Fruit fly (Drosophila melanogaster): ENCODE data around the gene smg.

smg gene

DNA sequence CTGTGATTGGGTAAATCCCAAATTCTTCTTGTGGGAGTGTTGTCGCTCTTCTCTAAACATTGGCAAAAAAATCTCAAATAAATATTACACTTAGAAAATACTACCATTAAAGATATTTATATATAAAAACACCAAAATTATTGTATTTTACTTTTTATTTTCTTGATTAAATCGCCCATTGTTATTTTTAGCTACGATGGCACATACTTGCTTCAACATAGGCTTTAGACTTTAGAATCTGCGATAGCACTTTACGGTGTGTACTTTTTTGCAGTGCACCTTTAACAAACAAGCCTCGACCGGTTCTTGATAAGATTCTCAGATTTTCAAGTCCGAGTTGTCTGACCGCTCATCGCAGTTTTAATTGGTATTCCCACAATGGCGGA lies 43.1 kb downstream of the smg start, which contains the start of gene GNBP3:
Gene GNBP3, plus strand, starts transcription at position 374 of the 386 bp plus-strand sequence.
- TF ChIP-seq dl (GFP tag; optimal IDR thresholded peaks at IDR 0.05; ENCODE audit: insufficient read depth in 1 of 2, partially characterized antibody in 2 of 2) (no peak), Hr78 (GFP tag; optimal IDR thresholded peaks at IDR 0.05) (no peak), usp (GFP tag; optimal IDR thresholded peaks at IDR 0.05) (no peak), Jra (GFP tag; optimal IDR thresholded peaks at IDR 0.05) (no peak), sv (GFP tag; optimal IDR thresholded peaks at IDR 0.05) (no peak), Sp1 (GFP tag; optimal IDR thresholded peaks at IDR 0.05) (peak; percentile 96), Hnf4 (GFP tag; optimal IDR thresholded peaks at IDR 0.05) (no peak), dmrt93B (GFP tag; optimal IDR thresholded peaks at IDR 0.05) (peak; percentile 86), lola (GFP tag; optimal IDR thresholded peaks at IDR 0.05) (no peak), fru (GFP tag; optimal IDR thresholded peaks at IDR 0.05) (peak; percentile 60), HLH106 (tag; optimal IDR thresholded peaks at IDR 0.05) (peak; percentile 93), rgr (GFP tag; optimal IDR thresholded peaks at IDR 0.05) (peak; percentile 95), GATAd (GFP tag; optimal IDR thresholded peaks at IDR 0.05) (peak; percentile 3), CG32264 (GFP tag; optimal IDR thresholded peaks at IDR 0.05) (peak; percentile 72), Vsx2 (GFP tag; optimal IDR thresholded peaks at IDR 0.05; ENCODE audit: partially characterized antibody) (peak; percentile 42), pan (optimal IDR thresholded peaks at IDR 0.05) (no peak), Hr83 (GFP tag; optimal IDR thresholded peaks at IDR 0.05; ENCODE audit: poor library complexity, severe bottlenecking) (peak; percentile 48), Dfd (GFP tag; optimal IDR thresholded peaks at IDR 0.05) (no peak), sage (GFP tag; optimal IDR thresholded peaks at IDR 0.05) (peak; percentile 96), OdsH (GFP tag; optimal IDR thresholded peaks at IDR 0.05) (peak; percentile 92), ey (GFP tag; optimal IDR thresholded peaks at IDR 0.05) (peak; percentile 83), Dif (GFP tag; optimal IDR thresholded peaks at IDR 0.05; ENCODE audit: partially characterized antibody) (peak; percentile 46), Myc (optimal IDR thresholded peaks at IDR 0.05) (no peak), Rel (GFP tag; optimal IDR thresholded peaks at IDR 0.05) (peak; percentile 93), Rel (tag; optimal IDR thresholded peaks at IDR 0.05) (peak; percentile 96), Mio (GFP tag; optimal IDR thresholded peaks at IDR 0.05) (no peak), psq (GFP tag; optimal IDR thresholded peaks at IDR 0.05) (peak; percentile 84), br (GFP tag; optimal IDR thresholded peaks at IDR 0.05) (peak; percentile 91), foxo (GFP tag; optimal IDR thresholded peaks at IDR 0.05) (peak in 1 of 2 experiments; percentile 96), h (GFP tag; optimal IDR thresholded peaks at IDR 0.05) (peak; percentile 95), Abd-B (GFP tag; optimal IDR thresholded peaks at IDR 0.05) (no peak), jim (GFP tag; optimal IDR thresholded peaks at IDR 0.05) (peak; percentile 10), CG9705 (GFP tag; optimal IDR thresholded peaks at IDR 0.05) (peak; percentile 79), woc (GFP tag; optimal IDR thresholded peaks at IDR 0.05) (no peak)

DNA sequence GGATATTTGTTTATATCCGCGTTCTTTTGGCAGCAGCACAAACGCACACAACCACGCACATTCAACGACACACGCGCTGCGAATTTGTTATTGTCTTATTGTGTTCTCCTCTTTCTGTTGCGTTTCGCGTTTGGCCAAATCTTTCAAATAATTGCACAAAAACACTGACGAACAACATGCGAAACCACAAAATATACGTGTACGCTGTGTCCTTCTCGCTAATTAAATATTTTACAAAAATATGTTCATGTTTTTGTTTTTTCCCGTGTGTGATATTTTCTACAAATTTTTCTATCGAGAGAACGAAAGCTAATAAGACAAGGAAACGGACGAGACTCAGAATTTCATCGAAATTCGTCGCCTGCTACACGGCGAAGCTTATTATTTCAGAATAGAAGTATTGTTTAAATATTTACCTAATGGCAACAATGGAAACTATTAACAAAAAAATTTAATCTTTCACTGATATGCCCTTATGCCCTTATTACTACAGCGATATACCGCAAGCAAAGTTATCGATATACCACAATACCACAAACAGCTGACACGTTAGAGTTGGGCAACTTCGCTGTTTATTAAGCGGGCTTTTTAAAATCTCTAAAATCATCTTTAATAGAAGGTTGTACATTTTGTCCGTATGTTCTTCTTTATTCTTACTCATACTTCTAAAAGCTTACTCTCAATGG lies 43.7 kb downstream of the smg start, which contains the start of the genes CG43783 and orb2:
Gene CG43783, minus strand, starts transcription at position 311 of the 686 bp plus-strand sequence.
Gene orb2, minus strand, starts transcription at position 502 of the 686 bp plus-strand sequence.
- no peak for TF ChIP-seq lola (GFP tag; optimal IDR thresholded peaks at IDR 0.05)
- TF ChIP-seq N (GFP tag; optimal IDR thresholded peaks at IDR 0.05), result no peak
- no peak for TF ChIP-seq Jra (GFP tag; optimal IDR thresholded peaks at IDR 0.05)
- TF ChIP-seq Myc (optimal IDR thresholded peaks at IDR 0.05), result no peak
- peak; percentile 31 for TF ChIP-seq psq (GFP tag; optimal IDR thresholded peaks at IDR 0.05)
- peak; percentile 89 for TF ChIP-seq fru (GFP tag; optimal IDR thresholded peaks at IDR 0.05)
- TF ChIP-seq brk (GFP tag; optimal IDR thresholded peaks at IDR 0.05), result no peak
- TF ChIP-seq Vsx2 (GFP tag; optimal IDR thresholded peaks at IDR 0.05; ENCODE audit: partially characterized antibody), result peak; percentile 64
- TF ChIP-seq CG32264 (GFP tag; optimal IDR thresholded peaks at IDR 0.05), result peak; percentile 10
- no peak for TF ChIP-seq br (GFP tag; optimal IDR thresholded peaks at IDR 0.05)
- peak; percentile 6 for TF ChIP-seq Hr83 (GFP tag; optimal IDR thresholded peaks at IDR 0.05; ENCODE audit: poor library complexity, severe bottlenecking)
- TF ChIP-seq Abd-B (GFP tag; optimal IDR thresholded peaks at IDR 0.05), result no peak
- no peak for TF ChIP-seq pan (optimal IDR thresholded peaks at IDR 0.05)
- no peak for TF ChIP-seq woc (GFP tag; optimal IDR thresholded peaks at IDR 0.05)
